Worm (Caenorhabditis elegans) whole organism, L1 larva: Measurements from ENCODE around the gene gcst-1.

Source experiments
- F16B12.6 ChIP-seq: fragments of 150-350 bp; optimal IDR thresholded peaks from 2 replicates; lab custom pipeline; 2014; ENCODE audit warnings: missing biosample characterization, missing genetic modification characterization
- aha-1 ChIP-seq: fragments of 150-350 bp; optimal IDR thresholded peaks from 2 replicates; lab custom pipeline; 2014; ENCODE audit warnings: missing biosample characterization, missing genetic modification characterization
- dpl-1 ChIP-seq, 3 experiments: fragments of 150-350 bp in 2 of 3; sonication (generic microtip) in 1 of 3; optimal IDR thresholded peaks; 2 replicates each; lab custom pipeline; 2014 to 2017; ENCODE audit warnings: missing biosample characterization in 3 of 3, missing genetic modification characterization in 3 of 3, missing genetic modification reagents in 3 of 3
- lsy-2 ChIP-seq, 2 experiments: fragments of 150-350 bp; optimal IDR thresholded peaks; 2 replicates each; lab custom pipeline; 2014; ENCODE audit warnings: missing biosample characterization in 2 of 2, missing genetic modification characterization in 2 of 2
- mep-1 ChIP-seq: fragments of 150-350 bp; optimal IDR thresholded peaks from 2 replicates; lab custom pipeline; 2014; ENCODE audit warnings: missing biosample characterization, missing genetic modification characterization
- nhr-11 ChIP-seq: fragments of 150-350 bp; optimal IDR thresholded peaks from 2 replicates; lab custom pipeline; 2014; ENCODE audit warnings: missing biosample characterization, missing genetic modification characterization
- nhr-12 ChIP-seq: sonication (generic microtip); optimal IDR thresholded peaks from 2 replicates; lab custom pipeline; 2017; ENCODE audit warnings: missing biosample characterization, missing genetic modification characterization
- nhr-90 ChIP-seq: sonication (generic microtip); optimal IDR thresholded peaks from 2 replicates; lab custom pipeline; 2016; ENCODE audit warnings: mild to moderate bottlenecking, missing genetic modification characterization, missing compliant biosample characterization; ENCODE audit not compliant: poor library complexity
- skn-1 ChIP-seq: fragments of 150-350 bp; optimal IDR thresholded peaks from 2 replicates; lab custom pipeline; 2014; ENCODE audit warnings: missing biosample characterization, missing genetic modification characterization
- ztf-11 ChIP-seq, 2 experiments: sonication (generic microtip); optimal IDR thresholded peaks; 2 replicates each; lab custom pipeline; 2016 to 2017; ENCODE audit warnings: missing genetic modification characterization in 2 of 2, missing biosample characterization in 1 of 2, missing compliant biosample characterization in 1 of 2
- ztf-4 ChIP-seq: fragments of 150-350 bp; optimal IDR thresholded peaks from 2 replicates; lab custom pipeline; 2014; ENCODE audit warnings: missing biosample characterization, missing genetic modification characterization

DNA sequence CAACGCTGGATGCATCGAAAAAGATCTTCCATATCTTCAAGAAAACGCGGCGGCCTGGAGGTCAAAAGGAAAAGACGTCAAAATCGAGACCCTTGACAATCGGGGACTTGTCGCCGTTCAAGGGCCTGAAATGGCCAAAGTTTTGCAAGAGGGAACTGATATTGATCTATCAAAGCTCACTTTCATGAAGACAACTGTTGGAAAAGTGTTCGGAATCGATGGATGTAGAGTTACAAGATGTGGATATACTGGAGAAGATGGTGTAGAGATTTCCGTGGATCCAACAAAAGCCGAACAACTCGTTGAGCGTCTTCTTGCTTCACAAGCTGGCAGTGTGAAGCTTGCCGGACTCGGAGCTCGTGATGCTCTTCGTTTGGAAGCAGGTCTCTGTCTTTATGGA, 782 bp downstream of the gcst-1 start:
- TF ChIP-seq mep-1 (no peak), lsy-2 (tag; optimal IDR thresholded peaks at IDR 0.05; lab: Kevin White, UChicago) (no peak), aha-1 (no peak), nhr-90 (tag; lab: Kevin White, UChicago) (no peak), ztf-4 (no peak), skn-1 (no peak), F16B12.6 (tag; lab: Kevin White, UChicago) (no peak), nhr-12 (tag; lab: Kevin White, UChicago) (no peak), nhr-11 (tag; lab: Kevin White, UChicago) (no peak), ztf-11 (tag; optimal IDR thresholded peaks at IDR 0.05; lab: Kevin White, UChicago) (no peak), dpl-1 (GFP tag; optimal IDR thresholded peaks at IDR 0.05; lab: Kevin White, UChicago) (no peak)
